Fruit fly (Drosophila melanogaster): ENCODE measurements around the gene CG8500.

- no peak for TF ChIP-seq dsf (GFP tag; optimal IDR thresholded peaks at IDR 0.05; ENCODE audit: borderline replicate concordance)
- no peak for TF ChIP-seq sage (GFP tag; optimal IDR thresholded peaks at IDR 0.05)
- TF ChIP-seq dl (GFP tag; optimal IDR thresholded peaks at IDR 0.05; ENCODE audit: insufficient read depth in 1 of 2, partially characterized antibody in 2 of 2), result no peak
- TF ChIP-seq psq (GFP tag; optimal IDR thresholded peaks at IDR 0.05), result no peak
- TF ChIP-seq CG32264 (GFP tag; optimal IDR thresholded peaks at IDR 0.05), result no peak
- TF ChIP-seq Hr78 (GFP tag; optimal IDR thresholded peaks at IDR 0.05), result no peak
- TF ChIP-seq sv (GFP tag; optimal IDR thresholded peaks at IDR 0.05), result no peak
- TF ChIP-seq Dfd (GFP tag; optimal IDR thresholded peaks at IDR 0.05), result no peak
Measured at dm6 chr3R:9816879-9817278, 32.4 kb downstream of the CG8500 start, which contains the start of gene CG16904.
